Fruit fly (Drosophila melanogaster) whole organism, embryonic: ENCODE data around the gene CG12608.

Experiments used
- B-H2 ChIP-seq: fragments of 200-800 bp; sonication (Bioruptor generic); optimal IDR thresholded peaks from 2 replicates; lab custom pipeline; 2018; ENCODE audit warnings: missing biosample characterization, mild to moderate bottlenecking, missing genetic modification characterization
- Bdp1 ChIP-seq: fragments of 200-800 bp; sonication (Bioruptor generic); optimal IDR thresholded peaks from 3 replicates; lab custom pipeline; 2016; ENCODE audit warnings: missing biosample characterization, missing genetic modification characterization
- CG1024 ChIP-seq: fragments of 200-800 bp; sonication (Bioruptor generic); IDR thresholded peaks from 2 replicates; pipeline ENCODE4 v1.3.6; 2022; ENCODE audit warnings: missing biosample characterization, missing genetic modification characterization
- CG10654 ChIP-seq: fragments of 200-800 bp; sonication (Bioruptor generic); optimal IDR thresholded peaks from 2 replicates; lab custom pipeline; 2016; ENCODE audit warnings: missing biosample characterization, missing genetic modification characterization
- CG12299 ChIP-seq: fragments of 200-800 bp; sonication (Bioruptor generic); optimal IDR thresholded peaks from 2 replicates; lab custom pipeline; 2018; ENCODE audit warnings: missing biosample characterization, mild to moderate bottlenecking, missing genetic modification characterization
- CG13775 ChIP-seq: fragments of 200-800 bp; sonication (Bioruptor generic); optimal IDR thresholded peaks from 3 replicates; lab custom pipeline; 2017; ENCODE audit warnings: missing biosample characterization, mild to moderate bottlenecking, missing genetic modification characterization
- CG14965 ChIP-seq: fragments of 200-800 bp; sonication (Bioruptor generic); optimal IDR thresholded peaks from 2 replicates; lab custom pipeline; 2016; ENCODE audit warnings: missing biosample characterization, missing genetic modification characterization, borderline replicate concordance
- CG1529 ChIP-seq: fragments of 200-800 bp; sonication (Bioruptor generic); optimal IDR thresholded peaks from 3 replicates; lab custom pipeline; 2018; ENCODE audit warnings: missing biosample characterization, missing genetic modification characterization
- CG17359 ChIP-seq: fragments of 200-800 bp; sonication (Bioruptor generic); optimal IDR thresholded peaks from 3 replicates; lab custom pipeline; 2018; ENCODE audit warnings: missing biosample characterization, mild to moderate bottlenecking, missing genetic modification characterization, moderate library complexity
- CG17361 ChIP-seq: fragments of 200-800 bp; sonication (Bioruptor generic); IDR thresholded peaks from 3 replicates; pipeline ENCODE4 v1.3.6; 2022; ENCODE audit warnings: missing biosample characterization, missing genetic modification characterization
- CG2199 ChIP-seq: fragments of 200-800 bp; sonication (Bioruptor generic); IDR thresholded peaks from 3 replicates; pipeline ENCODE4 v1.3.6; 2022; ENCODE audit warnings: missing biosample characterization, missing genetic modification characterization
- D ChIP-seq, 2 experiments: fragments of 200-800 bp in 1 of 2; fragments of >200 bp in 1 of 2; sonication (Bioruptor generic) in 1 of 2; optimal IDR thresholded peaks; 2 replicates in 1 of 2; 3 replicates in 1 of 2; lab custom pipeline; 2017; ENCODE audit warnings: mild to moderate bottlenecking in 1 of 2, missing biosample characterization in 1 of 2, missing genetic modification characterization in 1 of 2, missing genetic modification reagents in 1 of 2
- Dfd ChIP-seq, 2 experiments: fragments of >200 bp; optimal IDR thresholded peaks; 2 replicates each; lab custom pipeline; 2017; ENCODE audit warnings: missing biosample characterization in 2 of 2, missing genetic modification characterization in 2 of 2
- Dip3 ChIP-seq: fragments of 200-800 bp; sonication (Bioruptor generic); optimal IDR thresholded peaks from 3 replicates; lab custom pipeline; 2016; ENCODE audit warnings: missing biosample characterization, missing genetic modification characterization
- Doc2 ChIP-seq: fragments of 200-800 bp; sonication (Bioruptor generic); IDR thresholded peaks from 2 replicates; pipeline ENCODE4 v1.3.6; 2022; ENCODE audit warnings: missing biosample characterization, missing genetic modification characterization
- Dp ChIP-seq: fragments of 200-800 bp; sonication (Bioruptor generic); optimal IDR thresholded peaks from 2 replicates; lab custom pipeline; 2018; ENCODE audit warnings: missing biosample characterization, mild to moderate bottlenecking, missing genetic modification characterization, moderate library complexity
- Drgx ChIP-seq: fragments of 200-800 bp; sonication (Bioruptor generic); IDR thresholded peaks from 2 replicates; pipeline ENCODE4 v1.3.6; 2022; ENCODE audit warnings: missing biosample characterization, missing genetic modification characterization
- Fer1 ChIP-seq: fragments of 200-800 bp; sonication (Bioruptor generic); optimal IDR thresholded peaks from 2 replicates; lab custom pipeline; 2017; ENCODE audit warnings: missing biosample characterization, mild to moderate bottlenecking, missing genetic modification characterization
- HLH54F ChIP-seq: fragments of 200-800 bp; sonication (Bioruptor generic); optimal IDR thresholded peaks from 3 replicates; lab custom pipeline; 2016; ENCODE audit warnings: missing biosample characterization, missing genetic modification characterization
- Hr51 ChIP-seq, 2 experiments: fragments of 200-800 bp; sonication (Bioruptor generic); optimal IDR thresholded peaks; 2 replicates in 1 of 2; 3 replicates in 1 of 2; lab custom pipeline; 2016 to 2018; ENCODE audit warnings: missing biosample characterization in 2 of 2, missing genetic modification characterization in 2 of 2, mild to moderate bottlenecking in 1 of 2, moderate library complexity in 1 of 2
- NFAT ChIP-seq: fragments of 200-800 bp; sonication (Bioruptor generic); IDR thresholded peaks from 2 replicates; pipeline ENCODE4 v1.3.6; 2022; ENCODE audit warnings: missing biosample characterization, missing genetic modification characterization
- Opbp ChIP-seq: fragments of 200-800 bp; sonication (Bioruptor generic); IDR thresholded peaks from 3 replicates; pipeline ENCODE4 v1.3.6; 2022; ENCODE audit warnings: missing biosample characterization, missing genetic modification characterization; ENCODE audit not compliant: partially characterized antibody
- Rx ChIP-seq: fragments of 200-800 bp; sonication (Bioruptor generic); IDR thresholded peaks from 2 replicates; pipeline ENCODE4 v1.3.6; 2022; ENCODE audit warnings: missing biosample characterization, missing genetic modification characterization
- Side ChIP-seq: fragments of 200-800 bp; sonication (Bioruptor generic); optimal IDR thresholded peaks from 2 replicates; lab custom pipeline; 2016; ENCODE audit warnings: missing biosample characterization, missing genetic modification characterization
- Sox102F ChIP-seq: fragments of 200-800 bp; sonication (Bioruptor generic); optimal IDR thresholded peaks from 2 replicates; lab custom pipeline; 2018; ENCODE audit warnings: missing biosample characterization, mild to moderate bottlenecking, missing genetic modification characterization, moderate library complexity
- abd-A ChIP-seq: fragments of 200-800 bp; sonication (Bioruptor generic); optimal IDR thresholded peaks from 3 replicates; lab custom pipeline; 2019; ENCODE audit warnings: missing biosample characterization, mild to moderate bottlenecking, missing genetic modification characterization, moderate library complexity
- ap ChIP-seq: fragments of 200-800 bp; sonication (Bioruptor generic); IDR thresholded peaks from 2 replicates; pipeline ENCODE4 v1.3.6; 2022; ENCODE audit warnings: missing biosample characterization, missing genetic modification characterization
- bsh ChIP-seq, 2 experiments: fragments of 200-800 bp; sonication (Bioruptor generic); optimal IDR thresholded peaks; 2 replicates each; lab custom pipeline; 2017 to 2018; ENCODE audit warnings: mild to moderate bottlenecking in 2 of 2, missing biosample characterization in 2 of 2, missing genetic modification characterization in 2 of 2, moderate library complexity in 1 of 2
- cas ChIP-seq: fragments of 200-800 bp; sonication (Bioruptor generic); IDR thresholded peaks from 2 replicates; pipeline ENCODE4 v1.3.6; 2022; ENCODE audit warnings: missing biosample characterization, missing genetic modification characterization
- crol ChIP-seq: fragments of 200-800 bp; sonication (Bioruptor generic); IDR thresholded peaks from 2 replicates; pipeline ENCODE4 v1.3.6; 2022; ENCODE audit warnings: missing biosample characterization, missing genetic modification characterization
- dmrt11E ChIP-seq: fragments of 200-800 bp; sonication (Bioruptor generic); optimal IDR thresholded peaks from 3 replicates; lab custom pipeline; 2018; ENCODE audit warnings: missing biosample characterization, mild to moderate bottlenecking, missing genetic modification characterization, moderate library complexity
- dpn ChIP-seq, 2 experiments: fragments of 200-800 bp; sonication (Bioruptor generic); optimal IDR thresholded peaks; 3 replicates each; lab custom pipeline; 2016; ENCODE audit warnings: missing biosample characterization in 2 of 2, missing genetic modification characterization in 2 of 2
- eve ChIP-seq, 2 experiments: fragments of >200 bp; optimal IDR thresholded peaks; 2 replicates each; lab custom pipeline; 2017; ENCODE audit warnings: missing biosample characterization in 2 of 2, missing genetic modification characterization in 2 of 2
- ewg ChIP-seq: fragments of 200-800 bp; sonication (Bioruptor generic); optimal IDR thresholded peaks from 3 replicates; lab custom pipeline; 2017; ENCODE audit warnings: mild to moderate bottlenecking, missing biosample characterization, missing genetic modification reagents, missing genetic modification characterization
- ftz-f1 ChIP-seq: fragments of 200-800 bp; sonication (Bioruptor generic); optimal IDR thresholded peaks from 2 replicates; lab custom pipeline; 2016; ENCODE audit warnings: missing biosample characterization, missing genetic modification characterization
- gsb ChIP-seq: fragments of 200-800 bp; sonication (Bioruptor generic); IDR thresholded peaks from 2 replicates; pipeline ENCODE4 v1.3.6; 2022; ENCODE audit warnings: missing biosample characterization, missing genetic modification characterization
- ham ChIP-seq: fragments of 200-800 bp; sonication (Bioruptor generic); IDR thresholded peaks from 2 replicates; pipeline ENCODE4 v1.3.6; 2022; ENCODE audit warnings: missing biosample characterization, missing genetic modification characterization
- hb ChIP-seq: fragments of 200-800 bp; sonication (Bioruptor generic); IDR thresholded peaks from 3 replicates; pipeline ENCODE4 v1.3.6; 2022; ENCODE audit warnings: missing biosample characterization, missing genetic modification characterization; ENCODE audit not compliant: partially characterized antibody
- hkb ChIP-seq, 2 experiments: fragments of 200-800 bp in 1 of 2; fragments of >200 bp in 1 of 2; sonication (Bioruptor generic) in 1 of 2; IDR thresholded peaks in 1 of 2; optimal IDR thresholded peaks in 1 of 2; 2 replicates each; pipeline versions ENCODE4 v1.3.6 to Lab custom; 2017 to 2022; ENCODE audit warnings: missing biosample characterization in 1 of 2, missing genetic modification characterization in 1 of 2
- hth ChIP-seq: fragments of >200 bp; optimal IDR thresholded peaks from 2 replicates; lab custom pipeline; 2017; ENCODE audit warnings: inconsistent platforms
- inv ChIP-seq: fragments of 200-800 bp; sonication (Bioruptor generic); IDR thresholded peaks from 2 replicates; pipeline ENCODE4 v1.3.6; 2022; ENCODE audit warnings: missing biosample characterization, missing genetic modification characterization; ENCODE audit not compliant: partially characterized antibody
- kah ChIP-seq: fragments of 200-800 bp; sonication (Bioruptor generic); optimal IDR thresholded peaks from 2 replicates; lab custom pipeline; 2018; ENCODE audit warnings: missing biosample characterization, mild to moderate bottlenecking, missing genetic modification characterization
- klu ChIP-seq: fragments of 200-800 bp; sonication (Bioruptor generic); IDR thresholded peaks from 2 replicates; pipeline ENCODE4 v1.3.6; 2022; ENCODE audit warnings: missing biosample characterization, missing genetic modification characterization
- maf-S ChIP-seq: fragments of 200-800 bp; sonication (Bioruptor generic); optimal IDR thresholded peaks from 2 replicates; lab custom pipeline; 2016; ENCODE audit warnings: missing biosample characterization, missing genetic modification characterization
- scrt ChIP-seq: fragments of 200-800 bp; sonication (Bioruptor generic); optimal IDR thresholded peaks from 2 replicates; lab custom pipeline; 2018; ENCODE audit warnings: missing biosample characterization, mild to moderate bottlenecking, missing genetic modification characterization, moderate library complexity
- ssp ChIP-seq: fragments of 200-800 bp; sonication (Bioruptor generic); IDR thresholded peaks from 2 replicates; pipeline ENCODE4 v1.3.6; 2022; ENCODE audit warnings: missing biosample characterization, missing genetic modification characterization
- tap ChIP-seq: fragments of 200-800 bp; optimal IDR thresholded peaks from 3 replicates; lab custom pipeline; 2019; ENCODE audit warnings: missing biosample characterization, mild to moderate bottlenecking, missing genetic modification characterization, moderate library complexity
- unpg ChIP-seq: fragments of 200-800 bp; sonication (Bioruptor generic); optimal IDR thresholded peaks from 3 replicates; lab custom pipeline; 2018; ENCODE audit warnings: missing biosample characterization, mild to moderate bottlenecking, missing genetic modification characterization, moderate library complexity
- vfl ChIP-seq: fragments of 200-800 bp; sonication (Bioruptor generic); optimal IDR thresholded peaks from 2 replicates; lab custom pipeline; 2016; ENCODE audit warnings: missing biosample characterization, missing genetic modification characterization

CG12608 gene

dm6 chrX:15323302-15323880, 21.0 kb downstream of the CG12608 start (continued):
- TF ChIP-seq CG1529 (GFP tag; lab: Kevin White, UChicago): peak; percentile 54
- peak; percentile 67 for TF ChIP-seq unpg (GFP tag; lab: Kevin White, UChicago)
- TF ChIP-seq bsh (GFP tag; optimal IDR thresholded peaks at IDR 0.05; lab: Kevin White, UChicago): peak; percentile 13 to 75
- peak; percentile 63 to 80 for TF ChIP-seq Hr51 (GFP tag; optimal IDR thresholded peaks at IDR 0.05; lab: Kevin White, UChicago)
- peak; percentile 99 for TF ChIP-seq ftz-f1 (GFP tag; lab: Kevin White, UChicago)
- TF ChIP-seq Dfd (GFP tag; optimal IDR thresholded peaks at IDR 0.05; lab: Kevin White, UChicago): no peak
- peak; percentile 21 for TF ChIP-seq CG14965 (GFP tag; lab: Kevin White, UChicago)
- TF ChIP-seq ap (GFP tag; lab: Robert Waterston, UW): peak; percentile 83
- peak; percentile 55; the same call in 2 of the 3 replicates for TF ChIP-seq Opbp (GFP tag; lab: Robert Waterston, UW)
- TF ChIP-seq Bdp1 (GFP tag; lab: Kevin White, UChicago): peak; percentile 36
- no peak for TF ChIP-seq dmrt11E (tag; lab: Kevin White, UChicago)
- peak; percentile 77 for TF ChIP-seq ssp (GFP tag; lab: Robert Waterston, UW)
- peak; percentile 72 for TF ChIP-seq Sox102F
- peak; percentile 44; the same call in 1 of the 2 replicates for TF ChIP-seq inv (GFP tag; lab: Robert Waterston, UW)
- peak; percentile 82 for TF ChIP-seq B-H2 (GFP tag; lab: Kevin White, UChicago)
- peak; percentile 76 for TF ChIP-seq Doc2 (GFP tag; lab: Robert Waterston, UW)
- no peak for TF ChIP-seq hb (GFP tag; lab: Robert Waterston, UW)
- TF ChIP-seq D (optimal IDR thresholded peaks at IDR 0.05; lab: Kevin White, UChicago): no peak
- peak; percentile 51 for TF ChIP-seq D (GFP tag; optimal IDR thresholded peaks at IDR 0.05; lab: Kevin White, UChicago)
- no peak for TF ChIP-seq vfl (GFP tag; lab: Kevin White, UChicago)
- peak; percentile 72 for TF ChIP-seq klu
- peak; percentile 64 for TF ChIP-seq CG10654 (GFP tag; lab: Kevin White, UChicago)
- TF ChIP-seq CG17361 (GFP tag; lab: Robert Waterston, UW): peak; percentile 58; the same call in 2 of the 3 replicates
- peak; percentile 82 for TF ChIP-seq cas (GFP tag; lab: Robert Waterston, UW)
- peak; percentile 84 for TF ChIP-seq gsb (GFP tag; lab: Robert Waterston, UW)
- peak; percentile 26 for TF ChIP-seq Dp (GFP tag; lab: Kevin White, UChicago)
- TF ChIP-seq Drgx (GFP tag; lab: Robert Waterston, UW): peak; percentile 89
- TF ChIP-seq maf-S: peak; percentile 75
- TF ChIP-seq eve (GFP tag; optimal IDR thresholded peaks at IDR 0.05; lab: Kevin White, UChicago): no peak
- TF ChIP-seq Fer1 (GFP tag; lab: Kevin White, UChicago): peak; percentile 90
- TF ChIP-seq ham (GFP tag; lab: Robert Waterston, UW): peak; percentile 68; the same call in 1 of the 2 replicates
- peak; percentile 96 for TF ChIP-seq NFAT (GFP tag; lab: Robert Waterston, UW)
- TF ChIP-seq Rx (GFP tag; lab: Robert Waterston, UW): peak; percentile 88
- peak; percentile 45 for TF ChIP-seq CG12299 (tag; lab: Kevin White, UChicago)
- TF ChIP-seq abd-A (tag; lab: Kevin White, UChicago): no peak
- TF ChIP-seq Dip3: peak; percentile 75
- peak; percentile 76 for TF ChIP-seq kah (GFP tag; lab: Kevin White, UChicago)
- no peak for TF ChIP-seq hth (lab: Kevin White, UChicago)
- peak; percentile 61 for TF ChIP-seq tap (tag; lab: Kevin White, UChicago)
- TF ChIP-seq CG1024 (GFP tag; lab: Robert Waterston, UW): peak; percentile 79
- TF ChIP-seq Side (GFP tag; lab: Kevin White, UChicago): peak; percentile 87
- TF ChIP-seq CG2199 (GFP tag; lab: Robert Waterston, UW): peak; percentile 91
- peak; percentile 64 for TF ChIP-seq scrt
- peak; percentile 64 for TF ChIP-seq CG13775 (GFP tag; lab: Kevin White, UChicago)
- peak; percentile 85 to 92 for TF ChIP-seq dpn (GFP tag; optimal IDR thresholded peaks at IDR 0.05; lab: Kevin White, UChicago)
- TF ChIP-seq hkb (optimal IDR thresholded peaks at IDR 0.05; lab: Kevin White, UChicago): no peak
- TF ChIP-seq hkb (GFP tag; IDR thresholded peaks at IDR 0.05; lab: Robert Waterston, UW): peak; percentile 89
- TF ChIP-seq CG17359 (tag; lab: Kevin White, UChicago): peak; percentile 78
- peak; percentile 83 for TF ChIP-seq HLH54F (GFP tag; lab: Kevin White, UChicago)
- TF ChIP-seq ewg (GFP tag; lab: Kevin White, UChicago): peak; percentile 94
- TF ChIP-seq crol (GFP tag; lab: Robert Waterston, UW): peak; percentile 100
